Worm (Caenorhabditis elegans) whole organism, L3 larva: ENCODE results near the gene srw-11.

ENCODE experiments used
- ceh-28 ChIP-seq: fragments of 150-350 bp; optimal IDR thresholded peaks from 2 replicates; lab custom pipeline; 2014; ENCODE audit warnings: missing biosample characterization, missing genetic modification reagents, missing genetic modification characterization
- nhr-28 ChIP-seq: fragments of 150-350 bp; optimal IDR thresholded peaks from 2 replicates; lab custom pipeline; 2014; ENCODE audit warnings: missing biosample characterization, missing genetic modification characterization
- nhr-76 ChIP-seq: fragments of 150-350 bp; sonication (generic microtip); optimal IDR thresholded peaks from 5 replicates; lab custom pipeline; 2014; ENCODE audit warnings: missing biosample characterization, missing genetic modification characterization
- pha-4 ChIP-seq: fragments of 150-350 bp; optimal IDR thresholded peaks from 2 replicates; lab custom pipeline; 2014; ENCODE audit warnings: missing biosample characterization, missing genetic modification reagents, missing genetic modification characterization
- pqm-1 ChIP-seq: fragments of 150-350 bp; optimal IDR thresholded peaks from 2 replicates; lab custom pipeline; 2017; ENCODE audit warnings: missing biosample characterization, missing genetic modification characterization, inconsistent platforms
- snpc-4 ChIP-seq: fragments of 150-350 bp; optimal IDR thresholded peaks from 2 replicates; lab custom pipeline; 2014; ENCODE audit warnings: missing biosample characterization, missing genetic modification characterization
- ztf-4 ChIP-seq: fragments of 150-350 bp; optimal IDR thresholded peaks from 2 replicates; lab custom pipeline; 2014; ENCODE audit warnings: missing biosample characterization, missing genetic modification characterization

DNA sequence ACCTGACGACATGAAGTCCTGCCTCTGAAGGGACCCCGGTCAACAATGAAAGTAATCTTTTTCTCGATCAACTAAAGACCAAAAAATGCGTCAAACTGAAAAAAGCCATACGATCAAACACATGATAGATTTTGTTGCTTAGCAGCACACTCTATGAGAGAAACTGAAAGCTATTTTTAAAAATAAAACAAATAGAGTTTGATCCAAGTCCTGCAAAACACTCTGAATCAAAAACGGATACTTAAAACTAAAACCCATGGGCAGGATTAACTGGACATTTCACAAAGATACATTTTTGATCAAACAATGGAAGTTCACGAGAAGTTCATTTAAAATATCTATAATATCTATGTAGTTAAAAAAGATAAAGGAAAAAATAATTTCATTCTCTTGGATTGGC is 27.3 kb upstream of the srw-11 start, which contains the start of gene T10H4.13:
- no peak for TF ChIP-seq ztf-4 (tag; lab: Kevin White, UChicago)
- TF ChIP-seq nhr-28: no peak
- TF ChIP-seq pha-4: no peak
- TF ChIP-seq pqm-1 (tag; lab: Kevin White, UChicago): no peak
- no peak for TF ChIP-seq snpc-4 (tag; lab: Kevin White, UChicago)
- TF ChIP-seq ceh-28 (tag; lab: Kevin White, UChicago): no peak
- no peak for TF ChIP-seq nhr-76 (tag; lab: Kevin White, UChicago)
